Worm (Caenorhabditis elegans): ENCODE measurements around the gene aff-1.

- no peak for TF ChIP-seq lsl-1 (GFP tag; optimal IDR thresholded peaks at IDR 0.05)
- TF ChIP-seq hrde-1 (tag; optimal IDR thresholded peaks at IDR 0.05; ENCODE audit: borderline replicate concordance): no peak
Observed at ce11 chrII:6836762-6837566, 26.6 kb downstream of the aff-1 start.
